Worm (Caenorhabditis elegans) whole organism, late embryonic: ENCODE measurements around the gene bbs-2.

Experiments used
- F13H6.1 ChIP-seq: sonication (generic microtip); optimal IDR thresholded peaks from 2 replicates; lab custom pipeline; 2016; ENCODE audit warnings: missing genetic modification characterization, missing compliant biosample characterization
- K09A11.1 ChIP-seq: sonication (generic microtip); optimal IDR thresholded peaks from 2 replicates; lab custom pipeline; 2017; ENCODE audit warnings: antibody characterized with exemption, mild to moderate bottlenecking, missing genetic modification characterization, missing compliant biosample characterization; ENCODE audit not compliant: insufficient read depth
- T23F11.4 ChIP-seq: fragments of 200-800 bp; sonication (Bioruptor generic); optimal IDR thresholded peaks from 2 replicates; lab custom pipeline; 2018; ENCODE audit warnings: mild to moderate bottlenecking, missing genetic modification characterization, missing compliant biosample characterization
- ama-1 ChIP-seq: fragments of 150-350 bp; optimal IDR thresholded peaks from 2 replicates; lab custom pipeline; 2014
- ceh-14 ChIP-seq: sonication (generic microtip); optimal IDR thresholded peaks from 2 replicates; lab custom pipeline; 2016; ENCODE audit warnings: missing genotype, missing genetic modification characterization, missing compliant biosample characterization
- ceh-18 ChIP-seq: sonication (generic microtip); optimal IDR thresholded peaks from 2 replicates; lab custom pipeline; 2016; ENCODE audit warnings: missing genetic modification characterization, missing compliant biosample characterization
- ceh-19 ChIP-seq: fragments of 200-800 bp; sonication (Bioruptor generic); optimal IDR thresholded peaks from 2 replicates; lab custom pipeline; 2018; ENCODE audit warnings: mild to moderate bottlenecking, missing genetic modification characterization, missing compliant biosample characterization
- ceh-30 ChIP-seq: fragments of 150-350 bp; optimal IDR thresholded peaks from 2 replicates; lab custom pipeline; 2014; ENCODE audit warnings: missing biosample characterization, missing genetic modification characterization
- ceh-6 ChIP-seq: fragments of 200-800 bp; sonication (Bioruptor generic); optimal IDR thresholded peaks from 2 replicates; lab custom pipeline; 2018; ENCODE audit warnings: mild to moderate bottlenecking, missing genetic modification characterization, missing compliant biosample characterization
- che-1 ChIP-seq: sonication (generic microtip); optimal IDR thresholded peaks from 2 replicates; lab custom pipeline; 2016; ENCODE audit warnings: mild to moderate bottlenecking, missing genetic modification characterization, missing compliant biosample characterization
- dmd-4 ChIP-seq: sonication (generic microtip); optimal IDR thresholded peaks from 2 replicates; lab custom pipeline; 2016; ENCODE audit warnings: borderline replicate concordance, missing genetic modification characterization, missing compliant biosample characterization
- dve-1 ChIP-seq: sonication (generic microtip); optimal IDR thresholded peaks from 2 replicates; lab custom pipeline; 2017; ENCODE audit warnings: antibody characterized with exemption, mild to moderate bottlenecking, missing genetic modification characterization, missing compliant biosample characterization
- elt-2 ChIP-seq: sonication (generic microtip); optimal IDR thresholded peaks from 2 replicates; lab custom pipeline; 2016; ENCODE audit warnings: missing genetic modification reagents, missing genetic modification characterization, missing compliant biosample characterization
- elt-4 ChIP-seq: sonication (generic microtip); optimal IDR thresholded peaks from 2 replicates; lab custom pipeline; 2016; ENCODE audit warnings: missing genetic modification characterization, missing compliant biosample characterization
- ets-4 ChIP-seq: sonication (generic microtip); optimal IDR thresholded peaks from 2 replicates; lab custom pipeline; 2016; ENCODE audit warnings: missing genetic modification characterization, missing compliant biosample characterization
- fax-1 ChIP-seq: sonication (generic microtip); optimal IDR thresholded peaks from 2 replicates; lab custom pipeline; 2016; ENCODE audit warnings: missing genotype, missing genetic modification characterization, missing compliant biosample characterization
- hlh-15 ChIP-seq: sonication (generic microtip); optimal IDR thresholded peaks from 2 replicates; lab custom pipeline; 2016; ENCODE audit warnings: missing genetic modification characterization, missing compliant biosample characterization
- hlh-6 ChIP-seq: sonication (generic microtip); optimal IDR thresholded peaks from 2 replicates; lab custom pipeline; 2016; ENCODE audit warnings: missing genotype, missing genetic modification characterization, missing compliant biosample characterization
- hlh-8 ChIP-seq: sonication (generic microtip); optimal IDR thresholded peaks from 2 replicates; lab custom pipeline; 2016; ENCODE audit warnings: missing genotype, missing genetic modification characterization, missing compliant biosample characterization
- lim-6 ChIP-seq: sonication (generic microtip); optimal IDR thresholded peaks from 2 replicates; lab custom pipeline; 2016; ENCODE audit warnings: missing genetic modification characterization, missing compliant biosample characterization
- lin-11 ChIP-seq: fragments of 200-800 bp; sonication (Bioruptor generic); optimal IDR thresholded peaks from 2 replicates; lab custom pipeline; 2018; ENCODE audit warnings: mild to moderate bottlenecking, missing genetic modification characterization, missing compliant biosample characterization
- mec-3 ChIP-seq: sonication (generic microtip); optimal IDR thresholded peaks from 2 replicates; lab custom pipeline; 2016; ENCODE audit warnings: borderline replicate concordance, missing genetic modification characterization, missing compliant biosample characterization
- nfya-1 ChIP-seq: sonication (generic microtip); optimal IDR thresholded peaks from 2 replicates; lab custom pipeline; 2017; ENCODE audit warnings: missing genetic modification characterization, mild to moderate bottlenecking, missing compliant biosample characterization, antibody characterized with exemption, moderate library complexity
- nhr-232 ChIP-seq: sonication (generic microtip); optimal IDR thresholded peaks from 2 replicates; lab custom pipeline; 2016; ENCODE audit warnings: missing genetic modification characterization, missing compliant biosample characterization
- odd-2 ChIP-seq: sonication (generic microtip); optimal IDR thresholded peaks from 2 replicates; lab custom pipeline; 2017; ENCODE audit warnings: antibody characterized with exemption, mild to moderate bottlenecking, missing genetic modification characterization, missing compliant biosample characterization
- pha-4 ChIP-seq: fragments of 150-350 bp; optimal IDR thresholded peaks from 2 replicates; lab custom pipeline; 2018; ENCODE audit warnings: missing biosample characterization, missing genetic modification reagents, missing genetic modification characterization
- pqm-1 ChIP-seq: sonication (generic microtip); optimal IDR thresholded peaks from 2 replicates; lab custom pipeline; 2016; ENCODE audit warnings: missing genetic modification characterization, missing compliant biosample characterization
- pros-1 ChIP-seq: fragments of 150-350 bp; optimal IDR thresholded peaks from 2 replicates; lab custom pipeline; 2014; ENCODE audit warnings: missing biosample characterization, missing genetic modification reagents, missing genetic modification characterization
- ref-2 ChIP-seq: sonication (generic microtip); optimal IDR thresholded peaks from 2 replicates; lab custom pipeline; 2016; ENCODE audit warnings: missing genetic modification characterization, missing compliant biosample characterization
- sdc-2 ChIP-seq: sonication (generic microtip); optimal IDR thresholded peaks from 2 replicates; lab custom pipeline; 2016; ENCODE audit warnings: missing genotype, missing genetic modification characterization, missing compliant biosample characterization
- sox-2 ChIP-seq: fragments of 200-800 bp; sonication (Bioruptor generic); IDR thresholded peaks from 2 replicates; pipeline ENCODE4 v1.3.6; 2022; ENCODE audit warnings: missing genetic modification reagents, missing genetic modification characterization, missing compliant biosample characterization
- tbx-7 ChIP-seq: sonication (generic microtip); optimal IDR thresholded peaks from 2 replicates; lab custom pipeline; 2016; ENCODE audit warnings: missing genotype, missing genetic modification characterization, missing compliant biosample characterization
- ttx-3 ChIP-seq: sonication (generic microtip); optimal IDR thresholded peaks from 2 replicates; lab custom pipeline; 2016; ENCODE audit warnings: missing genetic modification reagents, missing genetic modification characterization, missing compliant biosample characterization
- unc-86 ChIP-seq: sonication (generic microtip); optimal IDR thresholded peaks from 2 replicates; lab custom pipeline; 2016; ENCODE audit warnings: missing genetic modification characterization, missing compliant biosample characterization

bbs-2 gene

ce11 chrIV:7924975-7925828 lies 8.6 kb upstream of the bbs-2 start:
- no peak for TF ChIP-seq pqm-1
- peak; percentile 51 for TF ChIP-seq elt-4
- TF ChIP-seq hlh-6 (tag; lab: Kevin White, UChicago), result no peak
- peak; percentile 9 for TF ChIP-seq ama-1 (lab: Kevin White, UChicago)

- TF ChIP-seq nfya-1 (tag; lab: Kevin White, UChicago) (peak; percentile 11), unc-86 (tag; lab: Kevin White, UChicago) (no peak)
- TF ChIP-seq, all 69 proteins: peak for 1
These were observed 7.6 kb upstream of the bbs-2 start, which contains the start of gene rps-2 for ce11 chrIV:7926102-7926840. rps-2 (minus strand) TSS chrIV:7926391.

- TF ChIP-seq ttx-3 (tag; lab: Kevin White, UChicago), result no peak
- no peak for TF ChIP-seq hlh-15 (tag; lab: Kevin White, UChicago)
- no peak for TF ChIP-seq sox-2
- TF ChIP-seq elt-2, result no peak
- TF ChIP-seq ceh-6 (GFP tag; lab: Kevin White, UChicago), result no peak
- no peak for TF ChIP-seq che-1
- TF ChIP-seq K09A11.1, result no peak
- TF ChIP-seq pros-1 (tag; lab: Kevin White, UChicago), result no peak
- TF ChIP-seq ceh-19 (GFP tag; lab: Kevin White, UChicago), result no peak
- TF ChIP-seq ceh-14 (tag; lab: Kevin White, UChicago), result no peak
- TF ChIP-seq ceh-18 (tag; lab: Kevin White, UChicago), result no peak
- TF ChIP-seq ama-1 (lab: Kevin White, UChicago), result no peak
- TF ChIP-seq hlh-6 (tag; lab: Kevin White, UChicago), result no peak
These were observed 6.6 kb upstream of the bbs-2 start, which contains the start of gene C49H3.12 for ce11 chrIV:7927218-7927617. C49H3.12 (minus strand) TSS chrIV:7927318.

ce11 chrIV:7927852-7928251 lies 6.0 kb upstream of the bbs-2 start, which contains the start of gene gcy-8:
gcy-8 (plus strand) TSS chrIV:7928152.
- TF ChIP-seq T23F11.4 (GFP tag; lab: Kevin White, UChicago) (no peak), nhr-232 (tag; lab: Kevin White, UChicago) (no peak), fax-1 (tag; lab: Kevin White, UChicago) (no peak), dve-1 (no peak), ceh-6 (GFP tag; lab: Kevin White, UChicago) (no peak), dmd-4 (tag; lab: Kevin White, UChicago) (no peak), lin-11 (tag; lab: Kevin White, UChicago) (no peak), ets-4 (tag; lab: Kevin White, UChicago) (no peak), ceh-14 (tag; lab: Kevin White, UChicago) (no peak)
- TF ChIP-seq, all 69 proteins: peak for 0

- no peak for TF ChIP-seq ceh-30 (tag; lab: Kevin White, UChicago)
- TF ChIP-seq tbx-7 (tag; lab: Kevin White, UChicago), result no peak
- no peak for TF ChIP-seq odd-2 (tag; lab: Kevin White, UChicago)
- TF ChIP-seq pha-4 (tag; lab: Kevin White, UChicago), result no peak
- TF ChIP-seq mec-3 (tag; lab: Kevin White, UChicago), result no peak
- no peak for TF ChIP-seq sdc-2 (tag; lab: Kevin White, UChicago)
- no peak for TF ChIP-seq F13H6.1
- no peak for TF ChIP-seq pros-1 (tag; lab: Kevin White, UChicago)
- TF ChIP-seq ref-2, result no peak
- TF ChIP-seq lim-6 (tag; lab: Kevin White, UChicago), result no peak
- no peak for TF ChIP-seq hlh-8 (tag; lab: Kevin White, UChicago)
- TF ChIP-seq pqm-1, result no peak
These were observed 2.0 kb upstream of the bbs-2 start for ce11 chrIV:7931873-7932272.
